Worm (Caenorhabditis elegans) whole organism, L3 larva: ENCODE measurements around the gene C02B4.3.
A peak's percentile ranks its signal among the peaks of the same experiment; 100 is the strongest.

Experiments used
- R02D3.7 ChIP-seq: fragments of 150-350 bp; optimal IDR thresholded peaks from 2 replicates; lab custom pipeline; 2014; ENCODE audit warnings: missing biosample characterization, missing genetic modification characterization
- aly-2 ChIP-seq: fragments of 150-350 bp; optimal IDR thresholded peaks from 2 replicates; lab custom pipeline; 2014; ENCODE audit warnings: missing biosample characterization, missing genetic modification characterization
- ama-1 ChIP-seq: fragments of 150-350 bp; optimal IDR thresholded peaks from 2 replicates; lab custom pipeline; 2018
- ceh-16 ChIP-seq: sonication (generic microtip); optimal IDR thresholded peaks from 2 replicates; lab custom pipeline; 2017; ENCODE audit warnings: missing biosample characterization, missing genetic modification characterization
- ceh-28 ChIP-seq: fragments of 150-350 bp; optimal IDR thresholded peaks from 2 replicates; lab custom pipeline; 2014; ENCODE audit warnings: missing biosample characterization, missing genetic modification reagents, missing genetic modification characterization
- ceh-9 ChIP-seq: sonication (generic microtip); optimal IDR thresholded peaks from 2 replicates; lab custom pipeline; 2018; ENCODE audit warnings: missing biosample characterization, missing genetic modification characterization
- daf-12 ChIP-seq: fragments of 150-350 bp; optimal IDR thresholded peaks from 2 replicates; lab custom pipeline; 2014; ENCODE audit warnings: missing biosample characterization, missing genetic modification reagents, missing genetic modification characterization
- egl-27 ChIP-seq: sonication (generic microtip); optimal IDR thresholded peaks from 4 replicates; lab custom pipeline; 2017; ENCODE audit warnings: missing biosample characterization, missing genetic modification reagents, missing genetic modification characterization
- egl-5 ChIP-seq: fragments of 150-350 bp; optimal IDR thresholded peaks from 2 replicates; lab custom pipeline; 2017; ENCODE audit warnings: missing biosample characterization, missing genetic modification reagents, missing genetic modification characterization, inconsistent platforms
- elt-1 ChIP-seq: fragments of 150-350 bp; optimal IDR thresholded peaks from 2 replicates; lab custom pipeline; 2014; ENCODE audit warnings: missing biosample characterization, missing genetic modification characterization
- elt-2 ChIP-seq: sonication (generic microtip); optimal IDR thresholded peaks from 2 replicates; lab custom pipeline; 2016; ENCODE audit warnings: missing genetic modification reagents, mild to moderate bottlenecking, missing genetic modification characterization, missing compliant biosample characterization
- elt-3 ChIP-seq, 3 experiments: fragments of 150-350 bp in 1 of 3; sonication (generic microtip) in 2 of 3; optimal IDR thresholded peaks; 2 replicates in 2 of 3; 4 replicates in 1 of 3; lab custom pipeline; 2014 to 2017; ENCODE audit warnings: missing biosample characterization in 3 of 3, missing genetic modification characterization in 3 of 3
- eor-1 ChIP-seq, 2 experiments: fragments of 150-350 bp; optimal IDR thresholded peaks; 2 replicates each; lab custom pipeline; 2014 to 2018; ENCODE audit warnings: missing biosample characterization in 2 of 2, missing genetic modification characterization in 2 of 2
- fkh-10 ChIP-seq: sonication (generic microtip); optimal IDR thresholded peaks from 2 replicates; lab custom pipeline; 2017; ENCODE audit warnings: missing biosample characterization, missing genetic modification reagents, missing genetic modification characterization
- fkh-2 ChIP-seq: fragments of 150-350 bp; optimal IDR thresholded peaks from 2 replicates; lab custom pipeline; 2014; ENCODE audit warnings: missing biosample characterization, missing genetic modification reagents, missing genetic modification characterization
- fos-1 ChIP-seq: fragments of 150-350 bp; optimal IDR thresholded peaks from 2 replicates; lab custom pipeline; 2014; ENCODE audit warnings: missing biosample characterization, missing genetic modification characterization
- hmg-11 ChIP-seq: sonication (generic microtip); optimal IDR thresholded peaks from 2 replicates; lab custom pipeline; 2016; ENCODE audit warnings: missing genetic modification characterization, missing compliant biosample characterization
- lin-15B ChIP-seq: fragments of 150-350 bp; optimal IDR thresholded peaks from 2 replicates; lab custom pipeline; 2014; ENCODE audit warnings: missing biosample characterization, missing genetic modification characterization
- lin-39 ChIP-seq: fragments of 150-350 bp; optimal IDR thresholded peaks from 2 replicates; lab custom pipeline; 2018; ENCODE audit warnings: missing biosample characterization, missing genetic modification reagents, missing genetic modification characterization
- lsy-12 ChIP-seq: sonication (generic microtip); optimal IDR thresholded peaks from 2 replicates; lab custom pipeline; 2016; ENCODE audit warnings: mild to moderate bottlenecking, missing genetic modification characterization, missing compliant biosample characterization
- mdl-1 ChIP-seq: fragments of 150-350 bp; optimal IDR thresholded peaks from 2 replicates; lab custom pipeline; 2014; ENCODE audit warnings: missing biosample characterization, missing genetic modification characterization
- mml-1 ChIP-seq: fragments of 150-350 bp; sonication (generic microtip); optimal IDR thresholded peaks from 3 replicates; lab custom pipeline; 2014; ENCODE audit warnings: missing biosample characterization, missing genetic modification characterization
- nfya-1 ChIP-seq: sonication (generic microtip); optimal IDR thresholded peaks from 2 replicates; lab custom pipeline; 2017; ENCODE audit warnings: missing genetic modification characterization, mild to moderate bottlenecking, missing compliant biosample characterization, antibody characterized with exemption, moderate library complexity; ENCODE audit not compliant: insufficient read depth
- nhr-11 ChIP-seq: fragments of 150-350 bp; optimal IDR thresholded peaks from 2 replicates; lab custom pipeline; 2014; ENCODE audit warnings: missing biosample characterization, missing genetic modification characterization
- nhr-12 ChIP-seq: fragments of 150-350 bp; optimal IDR thresholded peaks from 2 replicates; lab custom pipeline; 2014; ENCODE audit warnings: missing biosample characterization, missing genetic modification characterization
- nhr-237 ChIP-seq: fragments of 150-350 bp; optimal IDR thresholded peaks from 2 replicates; lab custom pipeline; 2014; ENCODE audit warnings: missing biosample characterization, missing genetic modification characterization
- nhr-25 ChIP-seq: sonication (generic microtip); optimal IDR thresholded peaks from 2 replicates; lab custom pipeline; 2017; ENCODE audit warnings: missing biosample characterization, missing genetic modification characterization
- nhr-28 ChIP-seq: fragments of 150-350 bp; optimal IDR thresholded peaks from 2 replicates; lab custom pipeline; 2014; ENCODE audit warnings: missing biosample characterization, missing genetic modification characterization
- nhr-43 ChIP-seq: sonication (generic microtip); optimal IDR thresholded peaks from 2 replicates; lab custom pipeline; 2016; ENCODE audit warnings: mild to moderate bottlenecking, missing genetic modification characterization, missing compliant biosample characterization; ENCODE audit not compliant: poor library complexity, severe bottlenecking
- nhr-67 ChIP-seq: fragments of 150-350 bp; optimal IDR thresholded peaks from 2 replicates; lab custom pipeline; 2014; ENCODE audit warnings: missing biosample characterization, missing genetic modification characterization
- nhr-76 ChIP-seq: fragments of 150-350 bp; sonication (generic microtip); optimal IDR thresholded peaks from 5 replicates; lab custom pipeline; 2014; ENCODE audit warnings: missing biosample characterization, missing genetic modification characterization
- nhr-77 ChIP-seq: fragments of 150-350 bp; optimal IDR thresholded peaks from 2 replicates; lab custom pipeline; 2014; ENCODE audit warnings: missing biosample characterization, missing genetic modification characterization
- pha-4 ChIP-seq: fragments of 150-350 bp; optimal IDR thresholded peaks from 2 replicates; lab custom pipeline; 2014; ENCODE audit warnings: missing biosample characterization, missing genetic modification reagents, missing genetic modification characterization
- pqm-1 ChIP-seq: fragments of 150-350 bp; optimal IDR thresholded peaks from 2 replicates; lab custom pipeline; 2017; ENCODE audit warnings: missing biosample characterization, missing genetic modification characterization, inconsistent platforms
- sea-2 ChIP-seq: fragments of 150-350 bp; sonication (generic microtip); optimal IDR thresholded peaks from 4 replicates; lab custom pipeline; 2014; ENCODE audit warnings: missing biosample characterization, missing genetic modification reagents, missing genetic modification characterization
- skn-1 ChIP-seq: fragments of 150-350 bp; optimal IDR thresholded peaks from 2 replicates; lab custom pipeline; 2014; ENCODE audit warnings: missing biosample characterization, missing genetic modification characterization
- snpc-4 ChIP-seq: fragments of 150-350 bp; optimal IDR thresholded peaks from 2 replicates; lab custom pipeline; 2014; ENCODE audit warnings: missing biosample characterization, missing genetic modification characterization
- tbx-2 ChIP-seq: sonication (generic microtip); optimal IDR thresholded peaks from 2 replicates; lab custom pipeline; 2016; ENCODE audit warnings: mild to moderate bottlenecking, missing genetic modification characterization, missing compliant biosample characterization
- unc-39 ChIP-seq: sonication (generic microtip); optimal IDR thresholded peaks from 4 replicates; lab custom pipeline; 2017; ENCODE audit warnings: missing biosample characterization, missing genetic modification characterization
- unc-62 ChIP-seq: fragments of 150-350 bp; sonication (generic microtip); optimal IDR thresholded peaks from 4 replicates; lab custom pipeline; 2014; ENCODE audit warnings: missing biosample characterization, missing genetic modification reagents, missing genetic modification characterization
- ztf-11 ChIP-seq: fragments of 150-350 bp; optimal IDR thresholded peaks from 2 replicates; lab custom pipeline; 2014; ENCODE audit warnings: missing biosample characterization, missing genetic modification characterization
- ztf-4 ChIP-seq: fragments of 150-350 bp; optimal IDR thresholded peaks from 2 replicates; lab custom pipeline; 2014; ENCODE audit warnings: missing biosample characterization, missing genetic modification characterization

C02B4.3 gene

DNA sequence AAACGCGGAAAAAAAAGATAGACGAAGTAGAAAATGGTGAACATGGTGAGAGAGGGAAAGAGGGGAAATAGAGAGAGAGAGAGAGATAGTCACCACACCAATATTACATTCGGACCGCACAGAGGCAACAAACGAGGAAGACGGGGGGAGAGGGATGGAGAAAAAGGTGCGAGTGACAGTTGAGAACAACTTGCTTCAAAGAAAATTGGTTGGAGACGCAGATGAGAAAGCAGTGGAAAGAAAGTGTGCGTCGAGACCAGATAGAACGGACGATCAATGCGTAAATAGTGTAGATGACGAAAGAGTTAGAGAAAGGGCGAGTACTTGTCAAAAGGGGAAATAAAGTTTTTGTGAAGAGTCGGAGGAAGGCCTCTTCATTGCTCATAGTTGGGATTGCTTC, 10.7 kb upstream of the C02B4.3 start (continued):
- TF ChIP-seq nhr-77 (tag; lab: Kevin White, UChicago) (no peak), daf-12 (tag; lab: Kevin White, UChicago) (no peak), ztf-4 (peak; percentile 21), snpc-4 (peak; percentile 10), skn-1 (tag; lab: Kevin White, UChicago) (peak; percentile 25), unc-39 (tag; lab: Kevin White, UChicago) (no peak), nhr-76 (no peak), elt-3 (tag; optimal IDR thresholded peaks at IDR 0.05; lab: Kevin White, UChicago) (no peak), sea-2 (GFP tag; lab: Kevin White, UChicago) (no peak), ceh-9 (tag; lab: Kevin White, UChicago) (no peak), hmg-11 (peak; percentile 95), egl-27 (no peak), nhr-28 (no peak), lin-15B (tag; lab: Kevin White, UChicago) (peak; percentile 23), ceh-16 (no peak), lin-39 (tag; lab: Kevin White, UChicago) (peak; percentile 54)
- TF ChIP-seq, all 47 proteins: peak for 23

ce11 chrX:12668941-12669501, 9.4 kb upstream of the C02B4.3 start:
- peak; percentile 41 for TF ChIP-seq nhr-11 (tag; lab: Kevin White, UChicago)
- no peak for TF ChIP-seq nhr-237 (tag; lab: Kevin White, UChicago)
- no peak for TF ChIP-seq nhr-76
- TF ChIP-seq hmg-11 = no peak

DNA sequence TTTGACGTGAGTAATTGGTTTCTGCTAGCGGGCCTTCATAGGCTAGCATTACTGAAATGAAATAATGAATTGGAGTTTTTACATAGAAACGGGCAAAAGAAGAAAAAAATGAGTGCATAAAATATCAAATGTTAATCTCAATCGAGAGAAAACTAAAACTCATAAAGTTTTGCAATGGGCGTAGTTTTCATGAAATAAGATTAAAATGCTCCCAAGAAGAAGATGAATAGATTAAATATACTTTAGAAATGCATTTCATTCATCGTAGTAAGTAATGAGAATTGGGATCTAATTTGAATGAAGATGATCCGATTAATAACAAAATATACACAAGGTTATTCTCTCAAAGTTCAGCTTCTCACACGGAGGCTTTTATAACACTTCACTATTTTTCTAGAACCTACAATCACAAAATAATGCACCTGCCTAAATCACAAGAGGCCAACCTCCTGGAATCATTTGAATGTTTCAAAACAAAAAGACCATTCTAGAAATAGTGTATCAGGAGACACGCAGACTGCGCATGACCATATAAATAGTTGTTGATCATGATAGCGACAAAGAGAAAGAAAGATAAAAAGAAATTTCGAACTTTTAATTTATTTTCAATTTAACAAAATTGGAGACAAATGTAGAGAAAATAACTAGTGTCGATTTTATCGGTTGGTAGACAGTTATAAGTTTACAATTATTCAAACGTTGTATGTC, 8.3 kb upstream of the C02B4.3 start, which contains the start of gene nhr-17:
Gene nhr-17 (minus strand): TSS at position 51 of the 708 bp plus-strand sequence.
- peak; percentile 49 for TF ChIP-seq pha-4 (tag; lab: Kevin White, UChicago)
- TF ChIP-seq nhr-25 (tag; lab: Kevin White, UChicago) = peak; percentile 20
- no peak for TF ChIP-seq pqm-1
- no peak for TF ChIP-seq ztf-4
- TF ChIP-seq mdl-1 = no peak
- no peak for TF ChIP-seq nhr-12 (tag; lab: Kevin White, UChicago)
- no peak for TF ChIP-seq R02D3.7
- TF ChIP-seq elt-2 (tag; lab: Kevin White, UChicago) = peak; percentile 43
- TF ChIP-seq skn-1 (tag; lab: Kevin White, UChicago) = no peak
- peak; percentile 14 for TF ChIP-seq nfya-1 (tag; lab: Kevin White, UChicago)

- TF ChIP-seq nhr-67 (tag; lab: Kevin White, UChicago) (no peak), ama-1 (lab: Kevin White, UChicago) (peak; percentile 82), nfya-1 (tag; lab: Kevin White, UChicago) (no peak), snpc-4 (no peak)
- TF ChIP-seq, all 47 proteins: peak for 1
Measured at ce11 chrX:12665799-12666198, 6.2 kb upstream of the C02B4.3 start.

- TF ChIP-seq nhr-28 (no peak), aly-2 (tag; lab: Kevin White, UChicago) (no peak), ceh-28 (tag; lab: Kevin White, UChicago) (peak; percentile 33), snpc-4 (no peak), fos-1 (tag; lab: Kevin White, UChicago) (no peak), egl-5 (tag; lab: Kevin White, UChicago) (no peak), lin-15B (tag; lab: Kevin White, UChicago) (no peak), elt-1 (tag; lab: Kevin White, UChicago) (no peak), sea-2 (GFP tag; lab: Kevin White, UChicago) (no peak), unc-39 (tag; lab: Kevin White, UChicago) (no peak), tbx-2 (tag; lab: Kevin White, UChicago) (peak; percentile 73), mml-1 (tag; lab: Kevin White, UChicago) (no peak), skn-1 (tag; lab: Kevin White, UChicago) (peak; percentile 43), ztf-4 (no peak), nhr-76 (no peak), unc-62 (GFP tag; lab: Kevin White, UChicago) (no peak), nhr-25 (tag; lab: Kevin White, UChicago) (peak; percentile 53), mdl-1 (no peak), nhr-43 (tag; lab: Kevin White, UChicago) (peak; percentile 77), ceh-16 (no peak), fkh-2 (tag; lab: Kevin White, UChicago) (no peak), nhr-67 (tag; lab: Kevin White, UChicago) (no peak), eor-1 (tag; optimal IDR thresholded peaks at IDR 0.05; lab: Kevin White, UChicago) (no peak), ztf-11 (tag; lab: Kevin White, UChicago) (no peak), nhr-77 (tag; lab: Kevin White, UChicago) (peak; percentile 31), egl-27 (peak; percentile 56), fkh-10 (no peak), R02D3.7 (peak; percentile 33), lsy-12 (peak; percentile 98)
Measured at ce11 chrX:12664987-12665451, 5.4 kb upstream of the C02B4.3 start.
